Fruit fly (Drosophila melanogaster): Measurements from ENCODE around the gene CG34448.

Gene CG34448

dm6 chr2L:2415109-2415508 is 2.7 kb downstream of the CG34448 start, which contains the start of gene CG18641 (continued):
- TF ChIP-seq Trl (optimal IDR thresholded peaks at IDR 0.05) = no peak
- TF ChIP-seq Trl (GFP tag; optimal IDR thresholded peaks at IDR 0.05) = no peak
- 0 out of 2 replicates have a peak, but pooled peaks have one; percentile 16 for TF ChIP-seq unc-4 (GFP tag; IDR thresholded peaks at IDR 0.05; ENCODE audit: partially characterized antibody)
- TF ChIP-seq da (GFP tag; optimal IDR thresholded peaks at IDR 0.05) = no peak
- TF ChIP-seq CG4617 (GFP tag; optimal IDR thresholded peaks at IDR 0.05; ENCODE audit: borderline replicate concordance) = no peak
- no peak for TF ChIP-seq pum (GFP tag; optimal IDR thresholded peaks at IDR 0.05)
- TF ChIP-seq dm (GFP tag; optimal IDR thresholded peaks at IDR 0.05) = no peak
- TF ChIP-seq tx (GFP tag; optimal IDR thresholded peaks at IDR 0.05) = no peak
- TF ChIP-seq Doc3 (GFP tag; IDR thresholded peaks at IDR 0.05; ENCODE audit: partially characterized antibody) = no peak
- TF ChIP-seq odd (GFP tag; optimal IDR thresholded peaks at IDR 0.05) = no peak
- TF ChIP-seq Hand (GFP tag; optimal IDR thresholded peaks at IDR 0.05) = no peak
- TF ChIP-seq Opbp (GFP tag; IDR thresholded peaks at IDR 0.05; ENCODE audit: partially characterized antibody) = no peak
- no peak for TF ChIP-seq cas (GFP tag; IDR thresholded peaks at IDR 0.05)
- no peak for TF ChIP-seq CG9437 (GFP tag; optimal IDR thresholded peaks at IDR 0.05)
- no peak for TF ChIP-seq CG8359 (GFP tag; optimal IDR thresholded peaks at IDR 0.05; ENCODE audit: borderline replicate concordance)

- 0 out of 2 replicates have a peak, but pooled peaks have one; percentile 26 for TF ChIP-seq sisA (GFP tag; IDR thresholded peaks at IDR 0.05)
- no peak for TF ChIP-seq usp (GFP tag; optimal IDR thresholded peaks at IDR 0.05)
- TF ChIP-seq CG7357 (GFP tag; IDR thresholded peaks at IDR 0.05) = 0 out of 3 replicates have a peak, but pooled peaks have one; percentile 11
- no peak for TF ChIP-seq CG11560 (tag; IDR thresholded peaks at IDR 0.05)
- TF ChIP-seq Ptx1 (GFP tag; IDR thresholded peaks at IDR 0.05) = 0 out of 2 replicates have a peak, but pooled peaks have one; percentile 20
- peak; percentile 23; the same call in 1 of the 2 replicates for TF ChIP-seq CG10366 (GFP tag; IDR thresholded peaks at IDR 0.05)
- TF ChIP-seq CG31441 (GFP tag; IDR thresholded peaks at IDR 0.05) = no peak
- TF ChIP-seq CG11723 (GFP tag; optimal IDR thresholded peaks at IDR 0.05) = no peak
- TF ChIP-seq Ets65A (GFP tag) = peak; percentile 87
- no peak for TF ChIP-seq pzg (GFP tag; optimal IDR thresholded peaks at IDR 0.05)
- peak; percentile 27; the same call in 1 of the 2 replicates for TF ChIP-seq CG6689 (GFP tag; IDR thresholded peaks at IDR 0.05)
- TF ChIP-seq kni (GFP tag; optimal IDR thresholded peaks at IDR 0.05) = peak; percentile 14
- no peak for TF ChIP-seq CG4820 (GFP tag; optimal IDR thresholded peaks at IDR 0.05)
- TF ChIP-seq pnt (GFP tag; optimal IDR thresholded peaks at IDR 0.05) = no peak
- no peak for TF ChIP-seq Myb (GFP tag; optimal IDR thresholded peaks at IDR 0.05)
- TF ChIP-seq Sox102F (GFP tag; optimal IDR thresholded peaks at IDR 0.05) = peak; percentile 11
- TF ChIP-seq pan (optimal IDR thresholded peaks at IDR 0.05) = no peak
- peak in 1 of 2 experiments; percentile 36 for TF ChIP-seq pan (GFP tag; optimal IDR thresholded peaks at IDR 0.05 in 1 of 2, IDR thresholded peaks at IDR 0.05 in 1 of 2)
- no peak for TF ChIP-seq CG30020 (tag; optimal IDR thresholded peaks at IDR 0.05)
- no peak for TF ChIP-seq prd (optimal IDR thresholded peaks at IDR 0.05)
- TF ChIP-seq prd (GFP tag; IDR thresholded peaks at IDR 0.05) = peak; percentile 33; the same call in 1 of the 3 replicates
- peak; percentile 76 for TF ChIP-seq Drgx (GFP tag; IDR thresholded peaks at IDR 0.05)
- peak; percentile 20 for TF ChIP-seq CG17359 (tag; optimal IDR thresholded peaks at IDR 0.05)
- no peak for TF ChIP-seq exex (tag; optimal IDR thresholded peaks at IDR 0.05)
- TF ChIP-seq row (GFP tag; IDR thresholded peaks at IDR 0.05) = peak; percentile 33; the same call in 1 of the 3 replicates
Measured at dm6 chr2L:2413093-2413492, 4.7 kb downstream of the CG34448 start.

dm6 chr2L:2404631-2405030 is 13.1 kb downstream of the CG34448 start:
- TF ChIP-seq Hr39 (optimal IDR thresholded peaks at IDR 0.05) (peak; percentile 66), hb (GFP tag; IDR thresholded peaks at IDR 0.05; ENCODE audit: partially characterized antibody) (no peak)
